Worm (Caenorhabditis elegans): Measurements from ENCODE around the gene elt-7.

Gene elt-7

ce11 chrV:4783313-4783712 lies 12.8 kb downstream of the elt-7 start, which contains the start of gene Y60C6A.1:
Y60C6A.1 (plus strand) TSS chrV:4783613.
- TF ChIP-seq hlh-1 (tag; optimal IDR thresholded peaks at IDR 0.05) (no peak), nhr-237 (tag; optimal IDR thresholded peaks at IDR 0.05) (no peak), mep-1 (tag; optimal IDR thresholded peaks at IDR 0.05) (no peak), ham-2 (GFP tag; optimal IDR thresholded peaks at IDR 0.05) (no peak), sptf-1 (tag; optimal IDR thresholded peaks at IDR 0.05) (no peak), lin-32 (GFP tag; optimal IDR thresholded peaks at IDR 0.05) (no peak), elt-3 (tag; optimal IDR thresholded peaks at IDR 0.05) (no peak), tbx-8 (GFP tag; optimal IDR thresholded peaks at IDR 0.05) (no peak), ztf-11 (tag; optimal IDR thresholded peaks at IDR 0.05) (no peak), elt-1 (tag; optimal IDR thresholded peaks at IDR 0.05; ENCODE audit: borderline replicate concordance, insufficient read depth) (no peak)

- no peak for TF ChIP-seq nhr-28 (tag; optimal IDR thresholded peaks at IDR 0.05)
- no peak for TF ChIP-seq M03D4.4 (tag; optimal IDR thresholded peaks at IDR 0.05)
- no peak for TF ChIP-seq zip-8 (tag; optimal IDR thresholded peaks at IDR 0.05)
- no peak for TF ChIP-seq pha-4 (tag; optimal IDR thresholded peaks at IDR 0.05)
- TF ChIP-seq sptf-1 (tag; optimal IDR thresholded peaks at IDR 0.05) = no peak
- no peak for TF ChIP-seq cnd-1 (tag; optimal IDR thresholded peaks at IDR 0.05)
- no peak for TF ChIP-seq nhr-2 (tag; optimal IDR thresholded peaks at IDR 0.05)
- TF ChIP-seq flh-1 (GFP tag; optimal IDR thresholded peaks at IDR 0.05) = no peak
- TF ChIP-seq elt-3 (tag; optimal IDR thresholded peaks at IDR 0.05) = no peak
- TF ChIP-seq lsy-2 (tag; optimal IDR thresholded peaks at IDR 0.05) = no peak
- no peak for TF ChIP-seq unc-62 (GFP tag; optimal IDR thresholded peaks at IDR 0.05)
Measured at ce11 chrV:4785333-4785852, 14.9 kb downstream of the elt-7 start, which contains the start of the genes Y60C6A.2 and Y60C6A.3. Y60C6A.2 (minus strand) TSS chrV:4785433. Y60C6A.3 (plus strand) TSS chrV:4785802.

- no peak for TF ChIP-seq unc-120 (tag; optimal IDR thresholded peaks at IDR 0.05; ENCODE audit: poor library complexity, severe bottlenecking)
- no peak for TF ChIP-seq tbx-8 (GFP tag; optimal IDR thresholded peaks at IDR 0.05)
- no peak for TF ChIP-seq unc-62 (GFP tag; optimal IDR thresholded peaks at IDR 0.05)
- TF ChIP-seq bed-3 (GFP tag; optimal IDR thresholded peaks at IDR 0.05) = no peak
- TF ChIP-seq elt-3 (tag; optimal IDR thresholded peaks at IDR 0.05) = no peak
- no peak for TF ChIP-seq snpc-4 (tag; optimal IDR thresholded peaks at IDR 0.05)
- no peak for TF ChIP-seq nhr-28 (tag; optimal IDR thresholded peaks at IDR 0.05)
- TF ChIP-seq M03D4.4 (tag; optimal IDR thresholded peaks at IDR 0.05) = no peak
- no peak for TF ChIP-seq ceh-39 (tag; optimal IDR thresholded peaks at IDR 0.05)
- TF ChIP-seq zip-8 (tag; optimal IDR thresholded peaks at IDR 0.05) = no peak
- TF ChIP-seq cnd-1 (tag; optimal IDR thresholded peaks at IDR 0.05) = no peak
- no peak for TF ChIP-seq ztf-11 (tag; optimal IDR thresholded peaks at IDR 0.05)
- no peak for TF ChIP-seq mep-1 (tag; optimal IDR thresholded peaks at IDR 0.05)
- no peak for TF ChIP-seq lin-32 (GFP tag; optimal IDR thresholded peaks at IDR 0.05)
- no peak for TF ChIP-seq nhr-12 (tag; optimal IDR thresholded peaks at IDR 0.05)
- no peak for TF ChIP-seq nhr-2 (tag; optimal IDR thresholded peaks at IDR 0.05)
- TF ChIP-seq hlh-1 (tag; optimal IDR thresholded peaks at IDR 0.05) = no peak
- no peak for TF ChIP-seq nhr-76 (tag; optimal IDR thresholded peaks at IDR 0.05)
- no peak for TF ChIP-seq ham-2 (GFP tag; optimal IDR thresholded peaks at IDR 0.05)
- TF ChIP-seq flh-1 (GFP tag; optimal IDR thresholded peaks at IDR 0.05) = no peak
Measured at ce11 chrV:4787166-4787565, 16.7 kb downstream of the elt-7 start, which contains the start of gene R02F11.9. R02F11.9 (plus strand) TSS chrV:4787466.

- TF ChIP-seq elt-1 (tag; optimal IDR thresholded peaks at IDR 0.05; ENCODE audit: borderline replicate concordance, insufficient read depth) = no peak
- no peak for TF ChIP-seq mls-2 (tag; optimal IDR thresholded peaks at IDR 0.05)
- TF ChIP-seq snpc-4 (tag; optimal IDR thresholded peaks at IDR 0.05) = no peak
- TF ChIP-seq elt-3 (tag; optimal IDR thresholded peaks at IDR 0.05) = no peak
- TF ChIP-seq lin-13 (tag; optimal IDR thresholded peaks at IDR 0.05) = no peak
Measured at ce11 chrV:4787836-4788235, 17.4 kb downstream of the elt-7 start.

- TF ChIP-seq ceh-39 (tag; optimal IDR thresholded peaks at IDR 0.05) (no peak), nhr-237 (tag; optimal IDR thresholded peaks at IDR 0.05) (no peak), ztf-11 (tag; optimal IDR thresholded peaks at IDR 0.05) (no peak), lsy-2 (tag; optimal IDR thresholded peaks at IDR 0.05) (no peak), bed-3 (GFP tag; optimal IDR thresholded peaks at IDR 0.05) (no peak), ham-2 (GFP tag; optimal IDR thresholded peaks at IDR 0.05) (no peak), elt-3 (tag; optimal IDR thresholded peaks at IDR 0.05) (no peak), blmp-1 (tag; optimal IDR thresholded peaks at IDR 0.05) (no peak), unc-62 (GFP tag; optimal IDR thresholded peaks at IDR 0.05) (no peak), zip-8 (tag; optimal IDR thresholded peaks at IDR 0.05) (no peak), lin-13 (tag; optimal IDR thresholded peaks at IDR 0.05) (no peak), hlh-1 (tag; optimal IDR thresholded peaks at IDR 0.05) (no peak), unc-39 (tag; optimal IDR thresholded peaks at IDR 0.05) (no peak)
Measured at ce11 chrV:4788823-4789222, 18.4 kb downstream of the elt-7 start, which contains the start of gene R02F11.10. R02F11.10 (plus strand) TSS chrV:4789123.
